Fruit fly (Drosophila melanogaster) whole organism, embryonic: Measurements from ENCODE around the gene CG5070.

ENCODE experiments used
- ATbp ChIP-seq: fragments of 200-800 bp; sonication (Bioruptor generic); optimal IDR thresholded peaks from 2 replicates; lab custom pipeline; 2017; ENCODE audit warnings: missing biosample characterization, mild to moderate bottlenecking, missing genetic modification characterization, missing genetic modification reagents
- Abd-B ChIP-seq: fragments of 200-800 bp; sonication (Bioruptor generic); optimal IDR thresholded peaks from 2 replicates; lab custom pipeline; 2018; ENCODE audit warnings: missing biosample characterization, mild to moderate bottlenecking, missing genetic modification characterization, moderate library complexity
- Ada2b ChIP-seq: fragments of 200-800 bp; sonication (Bioruptor generic); IDR thresholded peaks from 2 replicates; pipeline ENCODE4 v1.3.6; 2022; ENCODE audit warnings: missing biosample characterization, missing genetic modification characterization
- Aef1 ChIP-seq: fragments of 200-800 bp; sonication (Bioruptor generic); IDR thresholded peaks from 3 replicates; pipeline ENCODE4 v1.3.6; 2022; ENCODE audit warnings: missing biosample characterization, missing genetic modification characterization
- Asciz ChIP-seq: fragments of 200-800 bp; sonication (Bioruptor generic); optimal IDR thresholded peaks from 2 replicates; lab custom pipeline; 2017; ENCODE audit warnings: missing biosample characterization, mild to moderate bottlenecking, missing genetic modification characterization, missing genetic modification reagents
- B-H1 ChIP-seq: fragments of 200-800 bp; sonication (Bioruptor generic); IDR thresholded peaks from 3 replicates; pipeline ENCODE4 v1.3.6; 2022; ENCODE audit warnings: missing biosample characterization, missing genetic modification characterization
- Blimp-1 ChIP-seq: fragments of 200-800 bp; sonication (Bioruptor generic); optimal IDR thresholded peaks from 3 replicates; lab custom pipeline; 2018; ENCODE audit warnings: missing biosample characterization, missing genetic modification characterization, mild to moderate bottlenecking, moderate library complexity, missing genetic modification reagents
- CG10431 ChIP-seq: fragments of 200-800 bp; sonication (Bioruptor generic); optimal IDR thresholded peaks from 3 replicates; lab custom pipeline; 2018; ENCODE audit warnings: missing biosample characterization, mild to moderate bottlenecking, missing genetic modification characterization
- CG10543 ChIP-seq: fragments of 200-800 bp; sonication (Bioruptor generic); optimal IDR thresholded peaks from 3 replicates; lab custom pipeline; 2017; ENCODE audit warnings: missing biosample characterization, mild to moderate bottlenecking, missing genetic modification characterization, moderate library complexity
- CG11504 ChIP-seq: fragments of 200-800 bp; sonication (Bioruptor generic); optimal IDR thresholded peaks from 3 replicates; lab custom pipeline; 2019; ENCODE audit warnings: missing biosample characterization, mild to moderate bottlenecking, missing genetic modification characterization, moderate library complexity
- CG1233 ChIP-seq: fragments of 200-800 bp; sonication (Bioruptor generic); optimal IDR thresholded peaks from 4 replicates; lab custom pipeline; 2018; ENCODE audit warnings: missing biosample characterization, mild to moderate bottlenecking, missing genetic modification characterization
- CG12744 ChIP-seq: fragments of 200-800 bp; sonication (Bioruptor generic); optimal IDR thresholded peaks from 2 replicates; lab custom pipeline; 2016; ENCODE audit warnings: missing biosample characterization, missing genetic modification characterization
- CG13775 ChIP-seq: fragments of 200-800 bp; sonication (Bioruptor generic); optimal IDR thresholded peaks from 3 replicates; lab custom pipeline; 2017; ENCODE audit warnings: missing biosample characterization, mild to moderate bottlenecking, missing genetic modification characterization
- CG14860 ChIP-seq: fragments of 200-800 bp; sonication (Bioruptor generic); IDR thresholded peaks from 3 replicates; pipeline ENCODE4 v1.3.6; 2022; ENCODE audit warnings: missing biosample characterization, missing genetic modification characterization; ENCODE audit not compliant: partially characterized antibody
- CG1647 ChIP-seq: fragments of 200-800 bp; sonication (Bioruptor generic); optimal IDR thresholded peaks from 3 replicates; lab custom pipeline; 2016; ENCODE audit warnings: missing biosample characterization, missing genetic modification characterization
- CG17829 ChIP-seq: fragments of 200-800 bp; optimal IDR thresholded peaks from 2 replicates; lab custom pipeline; 2019; ENCODE audit warnings: missing biosample characterization, mild to moderate bottlenecking, missing genetic modification characterization, moderate library complexity
- CG2116 ChIP-seq: fragments of 200-800 bp; sonication (Bioruptor generic); optimal IDR thresholded peaks from 3 replicates; lab custom pipeline; 2018; ENCODE audit warnings: missing biosample characterization, mild to moderate bottlenecking, missing genetic modification characterization
- CG2712 ChIP-seq: fragments of 200-800 bp; optimal IDR thresholded peaks from 3 replicates; lab custom pipeline; 2019; ENCODE audit warnings: missing biosample characterization, mild to moderate bottlenecking, missing genetic modification characterization, moderate library complexity
- CG3163 ChIP-seq: fragments of 200-800 bp; sonication (Bioruptor generic); optimal IDR thresholded peaks from 3 replicates; lab custom pipeline; 2016; ENCODE audit warnings: missing biosample characterization, missing genetic modification characterization
- CG32767 ChIP-seq: fragments of 200-800 bp; sonication (Bioruptor generic); IDR thresholded peaks from 2 replicates; pipeline ENCODE4 v1.3.6; 2022; ENCODE audit warnings: missing biosample characterization, missing genetic modification characterization
- CG33213 ChIP-seq: fragments of 200-800 bp; sonication (Bioruptor generic); optimal IDR thresholded peaks from 3 replicates; lab custom pipeline; 2016; ENCODE audit warnings: missing biosample characterization, missing genetic modification characterization
- CG4707 ChIP-seq: fragments of 200-800 bp; sonication (Bioruptor generic); optimal IDR thresholded peaks from 2 replicates; lab custom pipeline; 2018; ENCODE audit warnings: missing biosample characterization, mild to moderate bottlenecking, missing genetic modification characterization, moderate library complexity
- CG5953 ChIP-seq: fragments of 200-800 bp; sonication (Bioruptor generic); IDR thresholded peaks from 2 replicates; pipeline ENCODE4 v1.3.6; 2022; ENCODE audit warnings: missing biosample characterization, missing genetic modification characterization
- CG6854 ChIP-seq: fragments of 200-800 bp; sonication (Bioruptor generic); optimal IDR thresholded peaks from 3 replicates; lab custom pipeline; 2017; ENCODE audit warnings: missing biosample characterization, mild to moderate bottlenecking, missing genetic modification characterization
- CG7372 ChIP-seq: fragments of 200-800 bp; sonication (Bioruptor generic); IDR thresholded peaks from 2 replicates; pipeline ENCODE4 v1.3.6; 2022; ENCODE audit warnings: missing biosample characterization, missing genetic modification characterization
- CG8388 ChIP-seq: fragments of 200-800 bp; sonication (Bioruptor generic); optimal IDR thresholded peaks from 2 replicates; lab custom pipeline; 2019; ENCODE audit warnings: missing biosample characterization, mild to moderate bottlenecking, missing genetic modification characterization, moderate library complexity
- CG8944 ChIP-seq: fragments of 200-800 bp; sonication (Bioruptor generic); optimal IDR thresholded peaks from 3 replicates; lab custom pipeline; 2016; ENCODE audit warnings: missing biosample characterization, missing genetic modification characterization
- CG9876 ChIP-seq: fragments of 200-800 bp; sonication (Bioruptor generic); optimal IDR thresholded peaks from 2 replicates; lab custom pipeline; 2016; ENCODE audit warnings: missing biosample characterization, missing genetic modification characterization
- Deaf1 ChIP-seq: fragments of 200-800 bp; optimal IDR thresholded peaks from 3 replicates; lab custom pipeline; 2019; ENCODE audit warnings: missing biosample characterization, mild to moderate bottlenecking, missing genetic modification characterization, moderate library complexity
- Dek ChIP-seq: fragments of 200-800 bp; sonication (Bioruptor generic); optimal IDR thresholded peaks from 3 replicates; lab custom pipeline; 2019; ENCODE audit warnings: missing biosample characterization, mild to moderate bottlenecking, missing genetic modification characterization, moderate library complexity
- Dip2 ChIP-seq: fragments of 200-800 bp; sonication (Bioruptor generic); IDR thresholded peaks from 2 replicates; pipeline ENCODE4 v1.3.6; 2022; ENCODE audit warnings: missing biosample characterization, missing genetic modification characterization
- Dp ChIP-seq: fragments of 200-800 bp; sonication (Bioruptor generic); optimal IDR thresholded peaks from 2 replicates; lab custom pipeline; 2018; ENCODE audit warnings: missing biosample characterization, mild to moderate bottlenecking, missing genetic modification characterization, moderate library complexity
- Dref ChIP-seq: fragments of 200-800 bp; sonication (Bioruptor generic); IDR thresholded peaks from 2 replicates; pipeline ENCODE4 v1.3.6; 2022; ENCODE audit warnings: missing biosample characterization, missing genetic modification characterization
- HmgD ChIP-seq: fragments of 200-800 bp; sonication (Bioruptor generic); optimal IDR thresholded peaks from 3 replicates; lab custom pipeline; 2016; ENCODE audit warnings: missing biosample characterization, missing genetic modification characterization
- Lim3 ChIP-seq: fragments of 200-800 bp; sonication (Bioruptor generic); IDR thresholded peaks from 2 replicates; pipeline ENCODE4 v1.3.6; 2022; ENCODE audit warnings: missing biosample characterization, missing genetic modification characterization
- PHDP ChIP-seq: fragments of 200-800 bp; sonication (Bioruptor generic); optimal IDR thresholded peaks from 3 replicates; lab custom pipeline; 2018; ENCODE audit warnings: missing biosample characterization, mild to moderate bottlenecking, missing genetic modification characterization, moderate library complexity
- Usf ChIP-seq: fragments of 200-800 bp; sonication (Bioruptor generic); optimal IDR thresholded peaks from 2 replicates; lab custom pipeline; 2017; ENCODE audit warnings: missing genotype, missing biosample characterization, missing genetic modification characterization
- bsh ChIP-seq, 2 experiments: fragments of 200-800 bp; sonication (Bioruptor generic); optimal IDR thresholded peaks; 2 replicates each; lab custom pipeline; 2017 to 2018; ENCODE audit warnings: mild to moderate bottlenecking in 2 of 2, missing biosample characterization in 2 of 2, missing genetic modification characterization in 2 of 2, moderate library complexity in 1 of 2
- crc ChIP-seq: fragments of 200-800 bp; sonication (Bioruptor generic); optimal IDR thresholded peaks from 2 replicates; lab custom pipeline; 2016; ENCODE audit warnings: missing biosample characterization, missing genetic modification characterization
- croc ChIP-seq: fragments of 200-800 bp; sonication (Bioruptor generic); conservative IDR thresholded peaks from 3 replicates; pipeline ENCODE4 v1.3.6; 2022; ENCODE audit warnings: missing biosample characterization, missing genetic modification characterization
- crol ChIP-seq: fragments of 200-800 bp; sonication (Bioruptor generic); IDR thresholded peaks from 2 replicates; pipeline ENCODE4 v1.3.6; 2022; ENCODE audit warnings: missing biosample characterization, missing genetic modification characterization
- danr ChIP-seq: fragments of 200-800 bp; sonication (Bioruptor generic); IDR thresholded peaks from 2 replicates; pipeline ENCODE4 v1.3.6; 2022; ENCODE audit warnings: missing biosample characterization, missing genetic modification characterization
- dysf ChIP-seq: fragments of 200-800 bp; sonication (Bioruptor generic); IDR thresholded peaks from 3 replicates; pipeline ENCODE4 v1.3.6; 2022; ENCODE audit warnings: missing biosample characterization, missing genetic modification characterization
- exex ChIP-seq: fragments of 200-800 bp; sonication (Bioruptor generic); optimal IDR thresholded peaks from 4 replicates; lab custom pipeline; 2018; ENCODE audit warnings: missing biosample characterization, mild to moderate bottlenecking, missing genetic modification characterization, moderate library complexity
- hkb ChIP-seq, 2 experiments: fragments of 200-800 bp in 1 of 2; fragments of >200 bp in 1 of 2; sonication (Bioruptor generic) in 1 of 2; IDR thresholded peaks in 1 of 2; optimal IDR thresholded peaks in 1 of 2; 2 replicates each; pipeline versions ENCODE4 v1.3.6 to Lab custom; 2017 to 2022; ENCODE audit warnings: missing biosample characterization in 1 of 2, missing genetic modification characterization in 1 of 2
- kay ChIP-seq: fragments of 200-800 bp; sonication (Bioruptor generic); optimal IDR thresholded peaks from 2 replicates; lab custom pipeline; 2016; ENCODE audit warnings: missing biosample characterization, missing genetic modification characterization
- prd ChIP-seq, 3 experiments: fragments of >200 bp in 2 of 3; fragments of 200-800 bp in 1 of 3; sonication (Bioruptor generic) in 1 of 3; optimal IDR thresholded peaks in 2 of 3; IDR thresholded peaks in 1 of 3; 2 replicates in 2 of 3; 3 replicates in 1 of 3; pipeline versions ENCODE4 v1.3.6 to Lab custom; 2017 to 2022; ENCODE audit warnings: missing biosample characterization in 1 of 3, missing genetic modification characterization in 1 of 3
- sim ChIP-seq: fragments of 200-800 bp; sonication (Bioruptor generic); IDR thresholded peaks from 2 replicates; pipeline ENCODE4 v1.3.6; 2022; ENCODE audit warnings: missing biosample characterization, missing genetic modification characterization
- slbo ChIP-seq: fragments of 200-800 bp; sonication (Bioruptor generic); IDR thresholded peaks from 2 replicates; pipeline ENCODE4 v1.3.6; 2022; ENCODE audit warnings: missing biosample characterization, missing genetic modification characterization
- stc ChIP-seq: fragments of 200-800 bp; sonication (Bioruptor generic); IDR thresholded peaks from 2 replicates; pipeline ENCODE4 v1.3.6; 2022; ENCODE audit warnings: missing biosample characterization, missing genetic modification characterization
- tgo ChIP-seq: fragments of 200-800 bp; sonication (Bioruptor generic); IDR thresholded peaks from 3 replicates; pipeline ENCODE4 v1.3.6; 2022; ENCODE audit warnings: missing biosample characterization, missing genetic modification characterization

The CG5070 gene

dm6 chrX:17237421-17237820 is 34.5 kb downstream of the CG5070 start (continued):
- TF ChIP-seq CG17829 (peak; percentile 10), B-H1 (GFP tag; lab: Robert Waterston, UW) (no peak), Abd-B (GFP tag; lab: Kevin White, UChicago) (no peak), Usf (GFP tag; lab: Kevin White, UChicago) (no peak), exex (no peak), tgo (GFP tag; lab: Robert Waterston, UW) (0 out of 3 replicates have a peak, but pooled peaks have one; percentile 18), CG14860 (GFP tag; lab: Robert Waterston, UW) (no peak), CG5953 (no peak), Dp (GFP tag; lab: Kevin White, UChicago) (no peak), Dek (no peak), CG4707 (GFP tag; lab: Kevin White, UChicago) (no peak), kay (no peak), CG13775 (GFP tag; lab: Kevin White, UChicago) (no peak), slbo (GFP tag; lab: Robert Waterston, UW) (no peak), Blimp-1 (peak; percentile 29), hkb (optimal IDR thresholded peaks at IDR 0.05; lab: Kevin White, UChicago) (no peak), hkb (GFP tag; IDR thresholded peaks at IDR 0.05; lab: Robert Waterston, UW) (no peak), CG6854 (GFP tag; lab: Kevin White, UChicago) (no peak), crc (GFP tag; lab: Kevin White, UChicago) (no peak), Deaf1 (tag; lab: Kevin White, UChicago) (no peak), bsh (GFP tag; optimal IDR thresholded peaks at IDR 0.05; lab: Kevin White, UChicago) (peak; percentile 22 to 38), dysf (GFP tag; lab: Robert Waterston, UW) (0 out of 3 replicates have a peak, but pooled peaks have one; percentile 5), CG8388 (GFP tag; lab: Kevin White, UChicago) (peak; percentile 44), Aef1 (GFP tag; lab: Robert Waterston, UW) (no peak), CG11504 (tag; lab: Kevin White, UChicago) (peak; percentile 68), CG8944 (GFP tag; lab: Kevin White, UChicago) (no peak), HmgD (GFP tag; lab: Kevin White, UChicago) (no peak), CG2116 (GFP tag; lab: Kevin White, UChicago) (no peak), ATbp (GFP tag; lab: Kevin White, UChicago) (no peak), CG10431 (GFP tag; lab: Kevin White, UChicago) (no peak), Ada2b (GFP tag; lab: Robert Waterston, UW) (no peak), CG2712 (tag; lab: Kevin White, UChicago) (peak; percentile 36), Asciz (GFP tag; lab: Kevin White, UChicago) (peak; percentile 13), Dip2 (no peak), CG10543 (GFP tag; lab: Kevin White, UChicago) (no peak), CG7372 (GFP tag; lab: Robert Waterston, UW) (no peak), prd (optimal IDR thresholded peaks at IDR 0.05; lab: Kevin White, UChicago) (no peak), prd (GFP tag; IDR thresholded peaks at IDR 0.05; lab: Robert Waterston, UW) (0 out of 3 replicates have a peak, but pooled peaks have one; percentile 41), danr (GFP tag; lab: Robert Waterston, UW) (no peak), sim (GFP tag; lab: Robert Waterston, UW) (no peak), Dref (GFP tag; lab: Robert Waterston, UW) (no peak), CG3163 (GFP tag; lab: Kevin White, UChicago) (no peak), stc (GFP tag; lab: Robert Waterston, UW) (0 out of 2 replicates have a peak, but pooled peaks have one; percentile 24), croc (GFP tag; lab: Robert Waterston, UW) (no peak), crol (GFP tag; lab: Robert Waterston, UW) (no peak), CG33213 (no peak), CG12744 (GFP tag; lab: Kevin White, UChicago) (no peak), PHDP (tag; lab: Kevin White, UChicago) (peak; percentile 18), CG1233 (no peak), CG32767 (GFP tag; lab: Robert Waterston, UW) (no peak), Lim3 (no peak), CG9876 (GFP tag; lab: Kevin White, UChicago) (no peak), CG1647 (GFP tag; lab: Kevin White, UChicago) (no peak)
